Worm (Caenorhabditis elegans) whole organism, young adult: ENCODE measurements around the gene cyp-35D1.

Experiments used
- B0261.1 ChIP-seq: sonication (generic microtip); optimal IDR thresholded peaks from 2 replicates; lab custom pipeline; 2016; ENCODE audit warnings: mild to moderate bottlenecking, missing genetic modification characterization, moderate library complexity, missing compliant biosample characterization
- F37B4.10 ChIP-seq: fragments of 200-800 bp; sonication (Bioruptor generic); IDR thresholded peaks from 2 replicates; pipeline ENCODE4 v1.3.6; 2022; ENCODE audit warnings: missing genetic modification characterization, missing compliant biosample characterization
- F57A8.1 ChIP-seq: fragments of 200-800 bp; sonication (Bioruptor generic); optimal IDR thresholded peaks from 2 replicates; lab custom pipeline; 2018; ENCODE audit warnings: mild to moderate bottlenecking, missing genetic modification characterization, moderate library complexity, missing compliant biosample characterization
- ama-1 ChIP-seq, 3 experiments: fragments of 150-350 bp in 1 of 3; sonication (generic microtip) in 2 of 3; optimal IDR thresholded peaks; 2 replicates each; lab custom pipeline; 2014 to 2018; ENCODE audit warnings: missing biosample characterization in 2 of 3, missing genetic modification characterization in 2 of 3, missing genetic modification reagents in 2 of 3
- atf-7 ChIP-seq: sonication (generic microtip); optimal IDR thresholded peaks from 2 replicates; lab custom pipeline; 2017; ENCODE audit warnings: mild to moderate bottlenecking, missing genetic modification characterization, missing compliant biosample characterization
- cebp-2 ChIP-seq: fragments of 200-800 bp; sonication (Bioruptor generic); IDR thresholded peaks from 2 replicates; pipeline ENCODE4 v1.3.6; 2022; ENCODE audit warnings: missing genetic modification characterization, missing compliant biosample characterization
- ceh-58 ChIP-seq: fragments of 200-800 bp; sonication (Bioruptor generic); IDR thresholded peaks from 2 replicates; pipeline ENCODE4 v1.3.6; 2022; ENCODE audit warnings: missing genetic modification characterization, missing compliant biosample characterization
- chd-7 ChIP-seq: sonication (generic microtip); optimal IDR thresholded peaks from 2 replicates; lab custom pipeline; 2016; ENCODE audit warnings: mild to moderate bottlenecking, missing genetic modification characterization, moderate library complexity, missing compliant biosample characterization
- efl-1 ChIP-seq: fragments of 150-350 bp; optimal IDR thresholded peaks from 2 replicates; lab custom pipeline; 2014; ENCODE audit warnings: missing biosample characterization, missing genetic modification reagents, missing genetic modification characterization
- let-607 ChIP-seq, 2 experiments: fragments of 200-800 bp in 1 of 2; sonication (Bioruptor generic) in 1 of 2; sonication (generic microtip) in 1 of 2; optimal IDR thresholded peaks; 2 replicates each; lab custom pipeline; 2016 to 2018; ENCODE audit warnings: mild to moderate bottlenecking in 2 of 2, missing compliant biosample characterization in 2 of 2, missing genetic modification characterization in 2 of 2, moderate library complexity in 2 of 2, missing genotype in 1 of 2
- mxl-1 ChIP-seq: sonication (generic microtip); optimal IDR thresholded peaks from 2 replicates; lab custom pipeline; 2016; ENCODE audit warnings: missing genetic modification characterization, missing compliant biosample characterization
- nfya-1 ChIP-seq: sonication (generic microtip); optimal IDR thresholded peaks from 2 replicates; lab custom pipeline; 2017; ENCODE audit warnings: antibody characterized with exemption, missing compliant biosample characterization, missing genetic modification characterization, borderline replicate concordance; ENCODE audit not compliant: insufficient read depth
- zfh-2 ChIP-seq: fragments of 200-800 bp; sonication (Bioruptor generic); conservative IDR thresholded peaks from 2 replicates; pipeline ENCODE4 v1.3.6; 2022; ENCODE audit warnings: missing genetic modification reagents, missing genetic modification characterization, missing compliant biosample characterization

- TF ChIP-seq atf-7 (tag; lab: Kevin White, UChicago) (no peak), efl-1 (GFP tag; lab: Kevin White, UChicago) (no peak), F37B4.10 (GFP tag; lab: Robert Waterston, UW) (no peak), chd-7 (tag; lab: Kevin White, UChicago) (no peak), F57A8.1 (GFP tag; lab: Kevin White, UChicago) (no peak), ceh-58 (GFP tag; lab: Robert Waterston, UW) (no peak), cebp-2 (no peak), ama-1 (optimal IDR thresholded peaks at IDR 0.05; lab: Kevin White, UChicago) (no peak), ama-1 (GFP tag; optimal IDR thresholded peaks at IDR 0.05; lab: Kevin White, UChicago) (no peak), mxl-1 (tag; lab: Kevin White, UChicago) (no peak), B0261.1 (no peak), zfh-2 (GFP tag; lab: Robert Waterston, UW) (no peak), let-607 (tag; optimal IDR thresholded peaks at IDR 0.05; lab: Kevin White, UChicago) (no peak), nfya-1 (no peak)
These were observed 11.0 kb downstream of the cyp-35D1 start for ce11 chrV:16080039-16080438.
